Worm (Caenorhabditis elegans): ENCODE results near the gene nhr-36.

- TF ChIP-seq him-1 (tag; optimal IDR thresholded peaks at IDR 0.05): no peak
- no peak for TF ChIP-seq W03F9.2 (tag; optimal IDR thresholded peaks at IDR 0.05)
- no peak for TF ChIP-seq dao-5 (tag; optimal IDR thresholded peaks at IDR 0.05)
Measured at ce11 chrV:9262708-9263107, 1.3 kb upstream of the nhr-36 start.

All from whole organism, L4/young adult.